Worm (Caenorhabditis elegans) whole organism, L2 larva: ENCODE data around the gene spp-4.

Experiments
- blmp-1 ChIP-seq: sonication (generic microtip); optimal IDR thresholded peaks from 2 replicates; lab custom pipeline; 2017; ENCODE audit warnings: missing genetic modification characterization, mild to moderate bottlenecking, missing compliant biosample characterization, antibody characterized with exemption, moderate library complexity; ENCODE audit not compliant: insufficient read depth
- dmd-4 ChIP-seq: sonication (generic microtip); optimal IDR thresholded peaks from 2 replicates; lab custom pipeline; 2017; ENCODE audit warnings: missing biosample characterization, missing genetic modification characterization

ce11 chrX:7326967-7327651 lies 8.6 kb upstream of the spp-4 start, which contains the start of gene sng-1:
- TF ChIP-seq blmp-1 (tag; lab: Kevin White, UChicago) (no peak), dmd-4 (tag; lab: Kevin White, UChicago) (no peak)
